Fruit fly (Drosophila melanogaster): ENCODE results near the gene CG34132.

dm6 chr2L:7872680-7873079 is 12.6 kb upstream of the CG34132 start:
- TF ChIP-seq usp (GFP tag; optimal IDR thresholded peaks at IDR 0.05) (no peak), psq (optimal IDR thresholded peaks at IDR 0.05) (no peak), pan (optimal IDR thresholded peaks at IDR 0.05) (no peak), EcR (GFP tag; optimal IDR thresholded peaks at IDR 0.05) (no peak), Dll (optimal IDR thresholded peaks at IDR 0.05) (no peak)
